Fruit fly (Drosophila melanogaster) S2 (cell line): ENCODE data around the gene CG18788.

Experiments
- CG8478 ChIP-seq: fragments of >200 bp; optimal IDR thresholded peaks from 2 replicates; lab custom pipeline; 2018
- CTCF ChIP-seq, 2 experiments: fragments of >200 bp; optimal IDR thresholded peaks; 2 replicates each; lab custom pipeline; 2018

DNA sequence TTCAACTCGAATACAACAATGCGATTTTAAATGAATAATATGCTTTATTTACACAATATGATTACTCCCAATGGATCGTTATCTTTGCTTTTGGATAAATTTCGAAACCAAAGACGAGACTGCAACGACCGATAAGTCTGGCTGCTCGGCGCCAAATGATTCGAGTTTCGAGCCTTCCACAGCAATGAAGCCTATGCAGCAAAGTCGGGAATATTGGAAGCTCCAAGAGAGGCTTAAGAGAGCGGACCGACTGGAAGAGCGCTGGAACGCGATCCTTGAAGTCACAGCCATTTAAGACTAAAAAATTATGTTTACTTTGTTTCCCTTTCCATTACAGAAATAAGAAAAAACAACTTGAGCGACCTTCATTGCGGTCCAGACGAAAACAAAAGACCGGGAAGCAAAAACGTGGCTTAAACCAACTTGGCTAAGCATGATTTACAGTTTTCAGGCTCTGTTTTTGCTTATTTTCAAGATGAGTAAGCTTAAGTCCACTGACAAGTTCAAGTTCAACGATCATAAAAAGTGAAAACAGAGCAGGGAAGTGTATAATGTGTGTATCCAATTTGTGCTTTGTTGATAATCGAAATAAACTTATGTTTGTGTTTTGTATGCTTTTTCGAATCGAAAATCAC lies 32.7 kb downstream of the CG18788 start, which contains the start of gene firl:
- TF ChIP-seq CG8478 (no peak), CTCF (optimal IDR thresholded peaks at IDR 0.05; lab: Kevin White, UChicago) (no peak)
